Fruit fly (Drosophila melanogaster) whole organism, embryonic: ENCODE data around the gene CIA30.
A peak's percentile ranks its signal among the peaks of the same experiment; 100 is the strongest.

Experiments
- Adf1 ChIP-seq: fragments of 200-800 bp; sonication (Bioruptor generic); IDR thresholded peaks from 2 replicates; pipeline ENCODE4 v1.3.6; 2022; ENCODE audit warnings: missing biosample characterization, missing genetic modification characterization
- BEAF-32 ChIP-seq: fragments of 200-800 bp; sonication (Bioruptor generic); optimal IDR thresholded peaks from 3 replicates; lab custom pipeline; 2017; ENCODE audit warnings: missing biosample characterization, missing genetic modification characterization, mild to moderate bottlenecking, moderate library complexity, missing genetic modification reagents
- Blimp-1 ChIP-seq: fragments of 200-800 bp; sonication (Bioruptor generic); optimal IDR thresholded peaks from 3 replicates; lab custom pipeline; 2018; ENCODE audit warnings: missing biosample characterization, missing genetic modification characterization, mild to moderate bottlenecking, moderate library complexity, missing genetic modification reagents
- CG10267 ChIP-seq: fragments of 200-800 bp; sonication (Bioruptor generic); optimal IDR thresholded peaks from 2 replicates; lab custom pipeline; 2018; ENCODE audit warnings: missing biosample characterization, mild to moderate bottlenecking, missing genetic modification characterization, moderate library complexity
- CG10321 ChIP-seq: fragments of 200-800 bp; sonication (Bioruptor generic); IDR thresholded peaks from 2 replicates; pipeline ENCODE4 v1.3.6; 2022; ENCODE audit warnings: missing biosample characterization, missing genetic modification characterization
- CG11696 ChIP-seq: fragments of 200-800 bp; sonication (Bioruptor generic); IDR thresholded peaks from 2 replicates; pipeline ENCODE4 v1.3.6; 2022; ENCODE audit warnings: missing biosample characterization, missing genetic modification characterization
- CG12155 ChIP-seq: fragments of 200-800 bp; sonication (Bioruptor generic); optimal IDR thresholded peaks from 3 replicates; lab custom pipeline; 2016; ENCODE audit warnings: missing biosample characterization, missing genetic modification characterization
- CG12769 ChIP-seq: fragments of 200-800 bp; sonication (Bioruptor generic); optimal IDR thresholded peaks from 2 replicates; lab custom pipeline; 2019; ENCODE audit warnings: missing biosample characterization, mild to moderate bottlenecking, missing genetic modification characterization, moderate library complexity
- CG14014 ChIP-seq: fragments of 200-800 bp; sonication (Bioruptor generic); IDR thresholded peaks from 2 replicates; pipeline ENCODE4 v1.3.6; 2022; ENCODE audit warnings: missing biosample characterization, missing genetic modification characterization
- CG15011 ChIP-seq: fragments of 200-800 bp; sonication (Bioruptor generic); optimal IDR thresholded peaks from 3 replicates; lab custom pipeline; 2018; ENCODE audit warnings: missing biosample characterization, mild to moderate bottlenecking, missing genetic modification characterization
- CG16815 ChIP-seq: fragments of 200-800 bp; sonication (Bioruptor generic); optimal IDR thresholded peaks from 3 replicates; lab custom pipeline; 2017; ENCODE audit warnings: missing biosample characterization, mild to moderate bottlenecking, missing genetic modification characterization
- CG17186 ChIP-seq: fragments of 200-800 bp; sonication (Bioruptor generic); optimal IDR thresholded peaks from 3 replicates; lab custom pipeline; 2017; ENCODE audit warnings: missing biosample characterization, missing genetic modification reagents, missing genetic modification characterization
- CG17359 ChIP-seq: fragments of 200-800 bp; sonication (Bioruptor generic); optimal IDR thresholded peaks from 3 replicates; lab custom pipeline; 2018; ENCODE audit warnings: missing biosample characterization, mild to moderate bottlenecking, missing genetic modification characterization, moderate library complexity
- CG18764 ChIP-seq: fragments of 200-800 bp; sonication (Bioruptor generic); optimal IDR thresholded peaks from 3 replicates; lab custom pipeline; 2016; ENCODE audit warnings: missing biosample characterization, missing genetic modification characterization
- CG2712 ChIP-seq: fragments of 200-800 bp; optimal IDR thresholded peaks from 3 replicates; lab custom pipeline; 2019; ENCODE audit warnings: missing biosample characterization, mild to moderate bottlenecking, missing genetic modification characterization, moderate library complexity
- CG4328 ChIP-seq: fragments of 200-800 bp; sonication (Bioruptor generic); optimal IDR thresholded peaks from 3 replicates; lab custom pipeline; 2017; ENCODE audit warnings: missing biosample characterization, missing genetic modification reagents, missing genetic modification characterization
- CG6254 ChIP-seq: fragments of 200-800 bp; sonication (Bioruptor generic); optimal IDR thresholded peaks from 3 replicates; lab custom pipeline; 2017; ENCODE audit warnings: mild to moderate bottlenecking, missing biosample characterization, missing genetic modification reagents, missing genetic modification characterization
- CG7556 ChIP-seq: fragments of 200-800 bp; sonication (Bioruptor generic); optimal IDR thresholded peaks from 2 replicates; lab custom pipeline; 2017; ENCODE audit warnings: missing biosample characterization, mild to moderate bottlenecking, missing genetic modification characterization
- CG7839 ChIP-seq: fragments of 200-800 bp; sonication (Bioruptor generic); optimal IDR thresholded peaks from 3 replicates; lab custom pipeline; 2018; ENCODE audit warnings: missing biosample characterization, mild to moderate bottlenecking, missing genetic modification characterization, moderate library complexity
- CG9817 ChIP-seq: fragments of 200-800 bp; sonication (Bioruptor generic); optimal IDR thresholded peaks from 2 replicates; lab custom pipeline; 2018; ENCODE audit warnings: missing biosample characterization, mild to moderate bottlenecking, missing genetic modification characterization, moderate library complexity
- Chrac-16 ChIP-seq: fragments of 200-800 bp; sonication (Bioruptor generic); optimal IDR thresholded peaks from 3 replicates; lab custom pipeline; 2016; ENCODE audit warnings: missing biosample characterization, missing genetic modification characterization
- CkIIα-i1 ChIP-seq: fragments of 200-800 bp; sonication (Bioruptor generic); IDR thresholded peaks from 2 replicates; pipeline ENCODE4 v1.3.6; 2022; ENCODE audit warnings: missing biosample characterization, missing genetic modification characterization
- CrebB ChIP-seq: fragments of 200-800 bp; sonication (Bioruptor generic); optimal IDR thresholded peaks from 3 replicates; lab custom pipeline; 2018; ENCODE audit warnings: missing biosample characterization, mild to moderate bottlenecking, missing genetic modification characterization
- Doc2 ChIP-seq: fragments of 200-800 bp; sonication (Bioruptor generic); IDR thresholded peaks from 2 replicates; pipeline ENCODE4 v1.3.6; 2022; ENCODE audit warnings: missing biosample characterization, missing genetic modification characterization
- Fer1 ChIP-seq: fragments of 200-800 bp; sonication (Bioruptor generic); optimal IDR thresholded peaks from 2 replicates; lab custom pipeline; 2017; ENCODE audit warnings: missing biosample characterization, mild to moderate bottlenecking, missing genetic modification characterization
- Fer3 ChIP-seq: fragments of 200-800 bp; sonication (Bioruptor generic); optimal IDR thresholded peaks from 2 replicates; lab custom pipeline; 2018; ENCODE audit warnings: missing biosample characterization, mild to moderate bottlenecking, missing genetic modification characterization, moderate library complexity
- HLH54F ChIP-seq: fragments of 200-800 bp; sonication (Bioruptor generic); optimal IDR thresholded peaks from 3 replicates; lab custom pipeline; 2016; ENCODE audit warnings: missing biosample characterization, missing genetic modification characterization
- Hr39 ChIP-seq: fragments of >200 bp; optimal IDR thresholded peaks from 2 replicates; lab custom pipeline; 2017
- Oli ChIP-seq: fragments of 200-800 bp; sonication (Bioruptor generic); optimal IDR thresholded peaks from 2 replicates; lab custom pipeline; 2018; ENCODE audit warnings: missing biosample characterization, mild to moderate bottlenecking, missing genetic modification characterization, moderate library complexity
- PHDP ChIP-seq: fragments of 200-800 bp; sonication (Bioruptor generic); optimal IDR thresholded peaks from 3 replicates; lab custom pipeline; 2018; ENCODE audit warnings: missing biosample characterization, mild to moderate bottlenecking, missing genetic modification characterization, moderate library complexity
- Rx ChIP-seq: fragments of 200-800 bp; sonication (Bioruptor generic); IDR thresholded peaks from 2 replicates; pipeline ENCODE4 v1.3.6; 2022; ENCODE audit warnings: missing biosample characterization, missing genetic modification characterization
- Sox102F ChIP-seq: fragments of 200-800 bp; sonication (Bioruptor generic); optimal IDR thresholded peaks from 2 replicates; lab custom pipeline; 2018; ENCODE audit warnings: missing biosample characterization, mild to moderate bottlenecking, missing genetic modification characterization, moderate library complexity
- Tbp ChIP-seq: fragments of >200 bp; optimal IDR thresholded peaks from 2 replicates; lab custom pipeline; 2018; ENCODE audit warnings: missing biosample characterization, missing genetic modification characterization
- Vsx1 ChIP-seq: fragments of 200-800 bp; sonication (Bioruptor generic); optimal IDR thresholded peaks from 2 replicates; lab custom pipeline; 2017; ENCODE audit warnings: missing biosample characterization, mild to moderate bottlenecking, missing genetic modification characterization, missing genetic modification reagents
- amos ChIP-seq: fragments of 200-800 bp; sonication (Bioruptor generic); IDR thresholded peaks from 2 replicates; pipeline ENCODE4 v1.3.6; 2022; ENCODE audit warnings: missing biosample characterization, missing genetic modification characterization; ENCODE audit not compliant: partially characterized antibody
- chm ChIP-seq: fragments of 200-800 bp; sonication (Bioruptor generic); IDR thresholded peaks from 2 replicates; pipeline ENCODE4 v1.3.6; 2022; ENCODE audit warnings: missing biosample characterization, missing genetic modification characterization
- crc ChIP-seq: fragments of 200-800 bp; sonication (Bioruptor generic); optimal IDR thresholded peaks from 2 replicates; lab custom pipeline; 2016; ENCODE audit warnings: missing biosample characterization, missing genetic modification characterization
- croc ChIP-seq: fragments of 200-800 bp; sonication (Bioruptor generic); conservative IDR thresholded peaks from 3 replicates; pipeline ENCODE4 v1.3.6; 2022; ENCODE audit warnings: missing biosample characterization, missing genetic modification characterization
- da ChIP-seq: fragments of 200-800 bp; sonication (Bioruptor generic); optimal IDR thresholded peaks from 2 replicates; lab custom pipeline; 2016; ENCODE audit warnings: missing biosample characterization, missing genetic modification characterization
- ewg ChIP-seq: fragments of 200-800 bp; sonication (Bioruptor generic); optimal IDR thresholded peaks from 3 replicates; lab custom pipeline; 2017; ENCODE audit warnings: mild to moderate bottlenecking, missing biosample characterization, missing genetic modification reagents, missing genetic modification characterization
- fd102C ChIP-seq: fragments of 200-800 bp; sonication (Bioruptor generic); optimal IDR thresholded peaks from 2 replicates; lab custom pipeline; 2018; ENCODE audit warnings: missing biosample characterization, mild to moderate bottlenecking, missing genetic modification characterization, moderate library complexity
- lilli ChIP-seq: fragments of 200-800 bp; sonication (Bioruptor generic); optimal IDR thresholded peaks from 3 replicates; lab custom pipeline; 2016; ENCODE audit warnings: missing biosample characterization, missing genetic modification characterization
- luna ChIP-seq: fragments of 200-800 bp; sonication (Bioruptor generic); optimal IDR thresholded peaks from 2 replicates; lab custom pipeline; 2016; ENCODE audit warnings: missing biosample characterization, missing genetic modification characterization
- nmo ChIP-seq: fragments of 200-800 bp; sonication (Bioruptor generic); optimal IDR thresholded peaks from 2 replicates; lab custom pipeline; 2018; ENCODE audit warnings: missing biosample characterization, mild to moderate bottlenecking, missing genetic modification characterization, moderate library complexity
- phol ChIP-seq: fragments of 200-800 bp; sonication (Bioruptor generic); optimal IDR thresholded peaks from 3 replicates; lab custom pipeline; 2018; ENCODE audit warnings: missing biosample characterization, mild to moderate bottlenecking, missing genetic modification characterization, moderate library complexity
- pita ChIP-seq: fragments of 200-800 bp; sonication (Bioruptor generic); optimal IDR thresholded peaks from 2 replicates; lab custom pipeline; 2017; ENCODE audit warnings: missing biosample characterization, mild to moderate bottlenecking, missing genetic modification characterization
- repo ChIP-seq: fragments of 200-800 bp; sonication (Bioruptor generic); optimal IDR thresholded peaks from 2 replicates; lab custom pipeline; 2016; ENCODE audit warnings: missing biosample characterization, missing genetic modification characterization
- rib ChIP-seq: fragments of 200-800 bp; sonication (Bioruptor generic); IDR thresholded peaks from 2 replicates; pipeline ENCODE4 v1.3.6; 2022; ENCODE audit warnings: missing biosample characterization, missing genetic modification characterization
- sim ChIP-seq: fragments of 200-800 bp; sonication (Bioruptor generic); IDR thresholded peaks from 2 replicates; pipeline ENCODE4 v1.3.6; 2022; ENCODE audit warnings: missing biosample characterization, missing genetic modification characterization
- sisA ChIP-seq: fragments of 200-800 bp; sonication (Bioruptor generic); IDR thresholded peaks from 2 replicates; pipeline ENCODE4 v1.3.6; 2022; ENCODE audit warnings: missing biosample characterization, missing genetic modification characterization
- ttk ChIP-seq: fragments of 200-800 bp; sonication (Bioruptor generic); IDR thresholded peaks from 2 replicates; pipeline ENCODE4 v2.1.2; 2022; ENCODE audit warnings: missing biosample characterization, missing genetic modification characterization

The CIA30 gene

DNA sequence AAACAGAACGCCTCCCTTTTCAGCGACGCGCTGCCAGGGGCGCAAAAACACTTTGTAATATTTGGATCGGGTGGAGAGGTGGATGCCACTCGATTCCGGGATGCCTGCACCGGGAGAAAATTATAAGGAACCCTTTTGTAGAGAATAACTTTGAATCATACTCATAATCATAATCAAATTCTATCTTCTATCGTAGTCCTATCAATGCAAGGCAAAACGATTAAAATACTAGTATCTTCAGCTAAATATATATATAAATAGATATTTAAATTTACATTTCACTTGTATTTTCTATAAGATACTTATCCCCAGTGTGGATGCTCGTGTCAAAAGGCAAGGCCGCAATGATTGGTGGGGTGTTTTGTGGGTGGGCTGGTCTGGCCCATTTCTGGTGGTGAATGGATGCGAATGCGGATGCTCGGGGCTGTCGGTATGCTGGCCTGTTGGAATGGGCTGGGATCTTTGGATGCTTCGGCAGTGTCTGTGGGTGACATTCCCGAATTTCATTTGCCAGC lies 30.9 kb upstream of the CIA30 start (continued):
- peak; percentile 12 for TF ChIP-seq CG7839 (tag; lab: Kevin White, UChicago)
- no peak for TF ChIP-seq CG6254 (GFP tag; lab: Kevin White, UChicago)
- no peak for TF ChIP-seq Chrac-16
- TF ChIP-seq Vsx1 (GFP tag; lab: Kevin White, UChicago), result no peak
- no peak for TF ChIP-seq CG10321
- TF ChIP-seq CG9817 (tag; lab: Kevin White, UChicago), result no peak
- no peak for TF ChIP-seq lilli
- TF ChIP-seq Doc2 (GFP tag; lab: Robert Waterston, UW), result no peak
- no peak for TF ChIP-seq repo
- TF ChIP-seq sisA, result peak; percentile 37; the same call in 1 of the 2 replicates
- no peak for TF ChIP-seq Hr39 (lab: Kevin White, UChicago)
- no peak for TF ChIP-seq da (GFP tag; lab: Kevin White, UChicago)
- TF ChIP-seq Blimp-1, result peak; percentile 31
- no peak for TF ChIP-seq ewg (GFP tag; lab: Kevin White, UChicago)
- TF ChIP-seq Fer3 (tag; lab: Kevin White, UChicago), result no peak
- no peak for TF ChIP-seq CrebB (tag; lab: Kevin White, UChicago)
- TF ChIP-seq Sox102F (GFP tag; lab: Kevin White, UChicago), result peak; percentile 44
- no peak for TF ChIP-seq rib (GFP tag; lab: Robert Waterston, UW)
- no peak for TF ChIP-seq CG17186 (GFP tag; lab: Kevin White, UChicago)
- peak; percentile 20 for TF ChIP-seq CG2712
- no peak for TF ChIP-seq pita (GFP tag; lab: Kevin White, UChicago)
- no peak for TF ChIP-seq CG12155 (GFP tag; lab: Kevin White, UChicago)
- no peak for TF ChIP-seq chm (GFP tag; lab: Robert Waterston, UW)
- TF ChIP-seq BEAF-32 (GFP tag; lab: Kevin White, UChicago), result no peak
- no peak for TF ChIP-seq amos (GFP tag; lab: Robert Waterston, UW)
- no peak for TF ChIP-seq crc (GFP tag; lab: Kevin White, UChicago)
- TF ChIP-seq CG17359 (tag; lab: Kevin White, UChicago), result peak; percentile 5
- no peak for TF ChIP-seq sim (GFP tag; lab: Robert Waterston, UW)
- TF ChIP-seq phol, result peak; percentile 12
- no peak for TF ChIP-seq PHDP (tag; lab: Kevin White, UChicago)
- no peak for TF ChIP-seq Rx
- peak; percentile 22 for TF ChIP-seq Oli
- TF ChIP-seq croc, result no peak
- TF ChIP-seq CkIIα-i1, result no peak
- peak; percentile 31 for TF ChIP-seq CG7556 (GFP tag; lab: Kevin White, UChicago)
- no peak for TF ChIP-seq CG15011
- peak; percentile 6 for TF ChIP-seq nmo (GFP tag; lab: Kevin White, UChicago)
- no peak for TF ChIP-seq Tbp
- no peak for TF ChIP-seq CG4328 (GFP tag; lab: Kevin White, UChicago)
- TF ChIP-seq fd102C, result no peak
- no peak for TF ChIP-seq CG16815 (GFP tag; lab: Kevin White, UChicago)
- TF ChIP-seq luna, result no peak
- no peak for TF ChIP-seq CG14014 (GFP tag; lab: Robert Waterston, UW)
- TF ChIP-seq ttk (GFP tag; lab: Robert Waterston, UW), result no peak
- no peak for TF ChIP-seq HLH54F (GFP tag; lab: Kevin White, UChicago)
- TF ChIP-seq CG11696 (GFP tag; lab: Robert Waterston, UW), result no peak
- TF ChIP-seq CG18764 (GFP tag; lab: Kevin White, UChicago), result no peak
- peak; percentile 1 for TF ChIP-seq CG10267 (tag; lab: Kevin White, UChicago)
- no peak for TF ChIP-seq Adf1 (GFP tag; lab: Robert Waterston, UW)
- TF ChIP-seq Fer1 (GFP tag; lab: Kevin White, UChicago), result no peak
- no peak for TF ChIP-seq CG12769 (tag; lab: Kevin White, UChicago)
